Worm (Caenorhabditis elegans) whole organism, L2 larva: ENCODE data around the gene C17C3.3.

Experiments
- R02D3.7 ChIP-seq: fragments of 150-350 bp; optimal IDR thresholded peaks from 2 replicates; lab custom pipeline; 2014; ENCODE audit warnings: missing biosample characterization, missing genetic modification characterization
- alr-1 ChIP-seq: fragments of 150-350 bp; optimal IDR thresholded peaks from 2 replicates; lab custom pipeline; 2014; ENCODE audit warnings: missing biosample characterization, missing genetic modification characterization
- ama-1 ChIP-seq: fragments of 150-350 bp; optimal IDR thresholded peaks from 2 replicates; lab custom pipeline; 2018; ENCODE audit warnings: inconsistent platforms
- ceh-82 ChIP-seq: fragments of 150-350 bp; optimal IDR thresholded peaks from 2 replicates; lab custom pipeline; 2014; ENCODE audit warnings: missing biosample characterization, missing genetic modification characterization
- crh-2 ChIP-seq: sonication (generic microtip); optimal IDR thresholded peaks from 2 replicates; lab custom pipeline; 2017; ENCODE audit warnings: missing biosample characterization, missing genetic modification characterization
- egl-27 ChIP-seq: sonication (generic microtip); optimal IDR thresholded peaks from 3 replicates; lab custom pipeline; 2017; ENCODE audit warnings: missing biosample characterization, missing genetic modification reagents, missing genetic modification characterization
- lin-11 ChIP-seq: fragments of 150-350 bp; sonication (generic microtip); optimal IDR thresholded peaks from 2 replicates; lab custom pipeline; 2014; ENCODE audit warnings: missing biosample characterization, missing genetic modification characterization, inconsistent platforms, mixed read lengths
- lin-13 ChIP-seq: fragments of 150-350 bp; optimal IDR thresholded peaks from 2 replicates; lab custom pipeline; 2014; ENCODE audit warnings: missing biosample characterization, missing genetic modification reagents, missing genetic modification characterization
- lin-39 ChIP-seq: fragments of 150-350 bp; optimal IDR thresholded peaks from 2 replicates; lab custom pipeline; 2014; ENCODE audit warnings: missing biosample characterization, missing genetic modification reagents, missing genetic modification characterization
- lsy-2 ChIP-seq, 2 experiments: fragments of 150-350 bp in 1 of 2; sonication (generic microtip) in 1 of 2; optimal IDR thresholded peaks; 2 replicates each; lab custom pipeline; 2014 to 2017; ENCODE audit warnings: missing biosample characterization in 2 of 2, missing genetic modification characterization in 2 of 2
- mdl-1 ChIP-seq, 2 experiments: fragments of 150-350 bp in 1 of 2; sonication (generic microtip) in 1 of 2; optimal IDR thresholded peaks; 2 replicates each; lab custom pipeline; 2017; ENCODE audit warnings: missing biosample characterization in 2 of 2, missing genetic modification characterization in 2 of 2
- nhr-10 ChIP-seq: sonication (generic microtip); optimal IDR thresholded peaks from 2 replicates; lab custom pipeline; 2017; ENCODE audit warnings: missing biosample characterization, missing genetic modification characterization
- nhr-11 ChIP-seq: fragments of 150-350 bp; optimal IDR thresholded peaks from 2 replicates; lab custom pipeline; 2014; ENCODE audit warnings: missing biosample characterization, missing genetic modification characterization
- nhr-12 ChIP-seq: fragments of 150-350 bp; optimal IDR thresholded peaks from 2 replicates; lab custom pipeline; 2014; ENCODE audit warnings: missing biosample characterization, missing genetic modification characterization
- nhr-129 ChIP-seq: fragments of 150-350 bp; optimal IDR thresholded peaks from 2 replicates; lab custom pipeline; 2014; ENCODE audit warnings: missing biosample characterization, missing genetic modification characterization
- nhr-21 ChIP-seq: fragments of 150-350 bp; optimal IDR thresholded peaks from 2 replicates; lab custom pipeline; 2014; ENCODE audit warnings: missing biosample characterization, missing genetic modification characterization
- nhr-23 ChIP-seq: fragments of 150-350 bp; optimal IDR thresholded peaks from 2 replicates; lab custom pipeline; 2014; ENCODE audit warnings: missing biosample characterization, missing genetic modification reagents, missing genetic modification characterization
- peb-1 ChIP-seq: fragments of 150-350 bp; optimal IDR thresholded peaks from 2 replicates; lab custom pipeline; 2014; ENCODE audit warnings: missing biosample characterization, missing genetic modification characterization
- sem-4 ChIP-seq: fragments of 150-350 bp; optimal IDR thresholded peaks from 2 replicates; lab custom pipeline; 2014; ENCODE audit warnings: missing biosample characterization, missing genetic modification reagents, missing genetic modification characterization
- skn-1 ChIP-seq: sonication (generic microtip); optimal IDR thresholded peaks from 2 replicates; lab custom pipeline; 2017; ENCODE audit warnings: missing biosample characterization, missing genetic modification characterization
- sma-3 ChIP-seq: sonication (generic microtip); optimal IDR thresholded peaks from 2 replicates; lab custom pipeline; 2016; ENCODE audit warnings: missing genetic modification reagents, missing genetic modification characterization, missing compliant biosample characterization
- unc-62 ChIP-seq: fragments of 150-350 bp; optimal IDR thresholded peaks from 2 replicates; lab custom pipeline; 2014; ENCODE audit warnings: missing biosample characterization, missing genetic modification reagents, missing genetic modification characterization
- zag-1 ChIP-seq: fragments of 150-350 bp; optimal IDR thresholded peaks from 2 replicates; lab custom pipeline; 2014; ENCODE audit warnings: missing biosample characterization, missing genetic modification characterization
- ztf-1 ChIP-seq: fragments of 200-800 bp; sonication (Bioruptor generic); conservative IDR thresholded peaks from 2 replicates; pipeline ENCODE4 v1.3.6; 2022; ENCODE audit warnings: missing genetic modification characterization, missing compliant biosample characterization

Gene C17C3.3

DNA sequence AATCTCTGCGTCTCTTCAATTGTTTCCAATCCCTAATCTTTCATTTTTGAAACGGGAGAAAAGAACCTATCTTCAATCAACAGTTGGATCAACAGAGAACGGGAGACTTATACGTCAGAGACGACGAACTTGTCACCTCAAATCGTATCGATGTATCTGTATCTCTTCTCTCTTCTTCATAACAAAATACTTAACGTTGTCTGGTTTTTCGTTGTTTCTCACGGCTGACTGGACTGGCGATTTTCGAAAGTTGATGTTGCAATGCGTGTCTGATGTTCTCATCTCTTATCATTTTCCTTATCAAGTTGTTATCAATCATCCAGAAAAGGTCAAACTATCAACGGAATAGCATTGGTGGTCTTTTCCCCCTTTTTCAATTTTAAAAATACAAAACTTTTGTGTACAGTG, 44.0 kb downstream of the C17C3.3 start (continued):
- TF ChIP-seq ama-1 (lab: Kevin White, UChicago), result no peak
- TF ChIP-seq nhr-10 (tag; lab: Kevin White, UChicago), result no peak
- TF ChIP-seq nhr-129 (tag; lab: Kevin White, UChicago), result peak; percentile 79
- TF ChIP-seq zag-1 (tag; lab: Kevin White, UChicago), result no peak
- TF ChIP-seq skn-1 (tag; lab: Kevin White, UChicago), result no peak
- TF ChIP-seq sma-3, result peak; percentile 92
- no peak for TF ChIP-seq ztf-1 (GFP tag; lab: Robert Waterston, UW)
- TF ChIP-seq alr-1 (tag; lab: Kevin White, UChicago), result no peak
- TF ChIP-seq mdl-1 (tag; optimal IDR thresholded peaks at IDR 0.05; lab: Kevin White, UChicago), result peak; percentile 39 to 59
- TF ChIP-seq R02D3.7, result no peak
- TF ChIP-seq sem-4 (tag; lab: Kevin White, UChicago), result peak; percentile 64
- no peak for TF ChIP-seq lin-13 (GFP tag; lab: Kevin White, UChicago)
- no peak for TF ChIP-seq nhr-11 (tag; lab: Kevin White, UChicago)

ce11 chrII:5607756-5608155, 46.2 kb downstream of the C17C3.3 start, which contains the start of gene C17G10.7:
Gene C17G10.7 (minus strand): TSS chrII:5607856.
- TF ChIP-seq unc-62 (GFP tag; lab: Kevin White, UChicago) (no peak), lin-39 (tag; lab: Kevin White, UChicago) (no peak), ceh-82 (tag; lab: Kevin White, UChicago) (no peak), alr-1 (tag; lab: Kevin White, UChicago) (no peak), lsy-2 (tag; optimal IDR thresholded peaks at IDR 0.05; lab: Kevin White, UChicago) (no peak), ztf-1 (GFP tag; lab: Robert Waterston, UW) (no peak), egl-27 (tag; lab: Kevin White, UChicago) (no peak), nhr-21 (tag; lab: Kevin White, UChicago) (no peak), crh-2 (no peak), nhr-23 (tag; lab: Kevin White, UChicago) (no peak), ama-1 (lab: Kevin White, UChicago) (no peak), zag-1 (tag; lab: Kevin White, UChicago) (no peak), nhr-129 (tag; lab: Kevin White, UChicago) (no peak), peb-1 (tag; lab: Kevin White, UChicago) (no peak), lin-11 (no peak), nhr-12 (tag; lab: Kevin White, UChicago) (no peak), sma-3 (no peak)
